Worm (Caenorhabditis elegans) whole organism, L4 larva: ENCODE data around the gene clec-221.

Experiments used
- F10B5.3 ChIP-seq: sonication (generic microtip); optimal IDR thresholded peaks from 2 replicates; lab custom pipeline; 2016; ENCODE audit warnings: mild to moderate bottlenecking, missing genetic modification characterization, missing compliant biosample characterization
- F44E2.7 ChIP-seq: fragments of 200-800 bp; sonication (Bioruptor generic); IDR thresholded peaks from 2 replicates; pipeline ENCODE4 v2.1.2; 2022; ENCODE audit warnings: missing genetic modification characterization, missing compliant biosample characterization
- ZK337.2 ChIP-seq: fragments of 200-800 bp; sonication (Bioruptor generic); IDR thresholded peaks from 2 replicates; pipeline ENCODE4 v1.3.6; 2022; ENCODE audit warnings: missing genetic modification reagents, missing genetic modification characterization, missing compliant biosample characterization
- aha-1 ChIP-seq: fragments of 150-350 bp; peaks from one replicate; lab custom pipeline; 2014; ENCODE audit warnings: missing biosample characterization, missing genetic modification characterization
- ama-1 ChIP-seq: fragments of 150-350 bp; optimal IDR thresholded peaks from 2 replicates; lab custom pipeline; 2014; ENCODE audit warnings: inconsistent platforms, mixed read lengths
- ceh-20 ChIP-seq: fragments of 200-800 bp; sonication (Bioruptor generic); IDR thresholded peaks from 2 replicates; pipeline ENCODE4 v1.3.6; 2022; ENCODE audit warnings: missing genetic modification reagents, missing genetic modification characterization, missing compliant biosample characterization
- ceh-82 ChIP-seq: sonication (generic microtip); optimal IDR thresholded peaks from 2 replicates; lab custom pipeline; 2017; ENCODE audit warnings: missing biosample characterization, missing genetic modification characterization
- cey-2 ChIP-seq: sonication (generic microtip); optimal IDR thresholded peaks from 3 replicates; lab custom pipeline; 2017; ENCODE audit warnings: missing genetic modification characterization, mild to moderate bottlenecking, missing compliant biosample characterization, antibody characterized with exemption, borderline replicate concordance; ENCODE audit not compliant: insufficient read depth
- ctbp-1 ChIP-seq: fragments of 200-800 bp; sonication (Bioruptor generic); IDR thresholded peaks from 2 replicates; pipeline ENCODE4 v1.3.6; 2022; ENCODE audit warnings: missing genetic modification reagents, missing genetic modification characterization, missing compliant biosample characterization
- daf-16 ChIP-seq, 3 experiments: sonication (generic microtip); optimal IDR thresholded peaks; 2 replicates each; lab custom pipeline; 2016 to 2017; ENCODE audit warnings: missing genetic modification characterization in 3 of 3, missing genetic modification reagents in 3 of 3, mild to moderate bottlenecking in 2 of 3, missing compliant biosample characterization in 2 of 3, missing biosample characterization in 1 of 3, moderate library complexity in 1 of 3
- dmd-6 ChIP-seq: fragments of 200-800 bp; sonication (Bioruptor generic); IDR thresholded peaks from 2 replicates; pipeline ENCODE4 v1.3.6; 2022; ENCODE audit warnings: missing genetic modification reagents, missing genetic modification characterization, missing compliant biosample characterization
- dpl-1 ChIP-seq: fragments of 150-350 bp; optimal IDR thresholded peaks from 2 replicates; lab custom pipeline; 2014; ENCODE audit warnings: missing biosample characterization, missing genetic modification reagents, missing genetic modification characterization
- dve-1 ChIP-seq: sonication (generic microtip); optimal IDR thresholded peaks from 2 replicates; lab custom pipeline; 2017; ENCODE audit warnings: antibody characterized with exemption, mild to moderate bottlenecking, missing genetic modification characterization, missing compliant biosample characterization; ENCODE audit not compliant: insufficient read depth
- egl-27 ChIP-seq: sonication (generic microtip); optimal IDR thresholded peaks from 3 replicates; lab custom pipeline; 2017; ENCODE audit warnings: missing biosample characterization, missing genetic modification reagents, missing genetic modification characterization
- egl-43 ChIP-seq: fragments of 200-800 bp; sonication (Bioruptor generic); IDR thresholded peaks from 2 replicates; pipeline ENCODE4 v1.3.6; 2022; ENCODE audit warnings: missing genetic modification reagents, missing genetic modification characterization, missing compliant biosample characterization
- fkh-10 ChIP-seq: fragments of 150-350 bp; optimal IDR thresholded peaks from 2 replicates; lab custom pipeline; 2014; ENCODE audit warnings: missing biosample characterization, missing genetic modification reagents, missing genetic modification characterization
- fos-1 ChIP-seq: fragments of 150-350 bp; optimal IDR thresholded peaks from 2 replicates; lab custom pipeline; 2014; ENCODE audit warnings: missing biosample characterization, missing genetic modification characterization
- hif-1 ChIP-seq, 2 experiments: sonication (generic microtip); optimal IDR thresholded peaks; 2 replicates each; lab custom pipeline; 2016 to 2017; ENCODE audit warnings: missing compliant biosample characterization in 2 of 2, missing genetic modification characterization in 2 of 2, missing genetic modification reagents in 2 of 2, missing genotype in 2 of 2, mild to moderate bottlenecking in 1 of 2
- hlh-11 ChIP-seq: fragments of 200-800 bp; sonication (Bioruptor generic); optimal IDR thresholded peaks from 2 replicates; lab custom pipeline; 2018; ENCODE audit warnings: mild to moderate bottlenecking, missing genetic modification characterization, missing compliant biosample characterization
- hlh-30 ChIP-seq: sonication (generic microtip); optimal IDR thresholded peaks from 2 replicates; lab custom pipeline; 2017; ENCODE audit warnings: antibody characterized with exemption, mild to moderate bottlenecking, missing genetic modification characterization, missing compliant biosample characterization; ENCODE audit not compliant: insufficient read depth
- hmg-1.1 ChIP-seq: fragments of 200-800 bp; sonication (Bioruptor generic); IDR thresholded peaks from 2 replicates; pipeline ENCODE4 v1.3.6; 2022; ENCODE audit warnings: missing genetic modification reagents, missing genetic modification characterization, missing compliant biosample characterization
- lin-38 ChIP-seq: fragments of 200-800 bp; sonication (Bioruptor generic); IDR thresholded peaks from 2 replicates; pipeline ENCODE4 v1.3.6; 2022; ENCODE audit warnings: missing genetic modification reagents, missing genetic modification characterization, missing compliant biosample characterization
- lin-39 ChIP-seq: fragments of 150-350 bp; optimal IDR thresholded peaks from 2 replicates; lab custom pipeline; 2014; ENCODE audit warnings: missing biosample characterization, missing genetic modification reagents, missing genetic modification characterization
- madf-9 ChIP-seq: fragments of 200-800 bp; sonication (Bioruptor generic); conservative IDR thresholded peaks from 2 replicates; pipeline ENCODE4 v1.3.6; 2022; ENCODE audit warnings: missing genetic modification reagents, missing genetic modification characterization, missing compliant biosample characterization
- mdl-1 ChIP-seq, 2 experiments: fragments of 150-350 bp in 1 of 2; sonication (generic microtip) in 1 of 2; optimal IDR thresholded peaks; 2 replicates each; lab custom pipeline; 2014 to 2017; ENCODE audit warnings: missing biosample characterization in 2 of 2, missing genetic modification characterization in 2 of 2
- mxl-2 ChIP-seq: fragments of 200-800 bp; sonication (Bioruptor generic); conservative IDR thresholded peaks from 2 replicates; pipeline ENCODE4 v1.3.6; 2022; ENCODE audit warnings: missing genetic modification reagents, missing genetic modification characterization, missing compliant biosample characterization
- mxl-3 ChIP-seq: fragments of 200-800 bp; sonication (Bioruptor generic); optimal IDR thresholded peaks from 2 replicates; lab custom pipeline; 2018; ENCODE audit warnings: mild to moderate bottlenecking, missing genetic modification characterization, missing compliant biosample characterization
- nhr-10 ChIP-seq: fragments of 150-350 bp; optimal IDR thresholded peaks from 2 replicates; lab custom pipeline; 2014; ENCODE audit warnings: missing biosample characterization, missing genetic modification characterization
- nhr-11 ChIP-seq: fragments of 150-350 bp; optimal IDR thresholded peaks from 2 replicates; lab custom pipeline; 2014; ENCODE audit warnings: missing biosample characterization, missing genetic modification characterization
- nhr-111 ChIP-seq: fragments of 200-800 bp; sonication (Bioruptor generic); optimal IDR thresholded peaks from 2 replicates; lab custom pipeline; 2018; ENCODE audit warnings: mild to moderate bottlenecking, missing genetic modification characterization, missing compliant biosample characterization
- nhr-237 ChIP-seq: sonication (generic microtip); optimal IDR thresholded peaks from 2 replicates; lab custom pipeline; 2017; ENCODE audit warnings: missing biosample characterization, missing genetic modification characterization
- nhr-28 ChIP-seq: fragments of 150-350 bp; optimal IDR thresholded peaks from 2 replicates; lab custom pipeline; 2014; ENCODE audit warnings: missing biosample characterization, missing genetic modification characterization
- nhr-48 ChIP-seq: sonication (generic microtip); optimal IDR thresholded peaks from 2 replicates; lab custom pipeline; 2016; ENCODE audit warnings: mild to moderate bottlenecking, missing genetic modification characterization, missing compliant biosample characterization
- nhr-6 ChIP-seq: fragments of 150-350 bp; optimal IDR thresholded peaks from 2 replicates; lab custom pipeline; 2014; ENCODE audit warnings: missing biosample characterization, missing genetic modification characterization
- nhr-77 ChIP-seq: fragments of 150-350 bp; optimal IDR thresholded peaks from 2 replicates; lab custom pipeline; 2014; ENCODE audit warnings: missing biosample characterization, missing genetic modification characterization
- php-3 ChIP-seq: fragments of 200-800 bp; sonication (Bioruptor generic); IDR thresholded peaks from 2 replicates; pipeline ENCODE4 v1.3.6; 2022; ENCODE audit warnings: missing genetic modification reagents, missing genetic modification characterization, missing compliant biosample characterization
- rbr-2 ChIP-seq: sonication (generic microtip); optimal IDR thresholded peaks from 2 replicates; lab custom pipeline; 2016; ENCODE audit warnings: missing genotype, missing genetic modification characterization, missing compliant biosample characterization
- sdz-12 ChIP-seq: fragments of 200-800 bp; sonication (Bioruptor generic); optimal IDR thresholded peaks from 2 replicates; lab custom pipeline; 2018; ENCODE audit warnings: mild to moderate bottlenecking, missing genetic modification characterization, missing compliant biosample characterization
- snpc-1.2 ChIP-seq: fragments of 200-800 bp; sonication (Bioruptor generic); IDR thresholded peaks from 2 replicates; pipeline ENCODE4 v1.3.6; 2022; ENCODE audit warnings: missing genetic modification reagents, missing genetic modification characterization, missing compliant biosample characterization
- tra-1 ChIP-seq: fragments of 200-800 bp; sonication (Bioruptor generic); IDR thresholded peaks from 2 replicates; pipeline ENCODE4 v1.3.6; 2022; ENCODE audit warnings: missing genetic modification reagents, missing genetic modification characterization, missing compliant biosample characterization
- unc-130 ChIP-seq: sonication (generic microtip); optimal IDR thresholded peaks from 2 replicates; lab custom pipeline; 2016; ENCODE audit warnings: missing genetic modification reagents, missing genetic modification characterization, missing compliant biosample characterization
- unc-62 ChIP-seq, 3 experiments: fragments of 150-350 bp in 1 of 3; sonication (generic microtip); optimal IDR thresholded peaks in 2 of 3; peaks in 1 of 3; 1 replicate in 1 of 3; 2 replicates in 2 of 3; lab custom pipeline; 2014 to 2017; ENCODE audit warnings: missing biosample characterization in 3 of 3, missing genetic modification characterization in 3 of 3, missing genetic modification reagents in 3 of 3, missing genotype in 1 of 3
- zip-2 ChIP-seq: fragments of 150-350 bp; optimal IDR thresholded peaks from 2 replicates; lab custom pipeline; 2014; ENCODE audit warnings: missing biosample characterization, missing genetic modification characterization
- ztf-11 ChIP-seq: fragments of 150-350 bp; optimal IDR thresholded peaks from 2 replicates; lab custom pipeline; 2014; ENCODE audit warnings: missing biosample characterization, missing genetic modification characterization
- ztf-7 ChIP-seq: fragments of 150-350 bp; optimal IDR thresholded peaks from 2 replicates; lab custom pipeline; 2014; ENCODE audit warnings: missing biosample characterization, missing genetic modification characterization

clec-221 gene

ce11 chrV:10940571-10940991 is 13.7 kb downstream of the clec-221 start (continued):
- TF ChIP-seq F10B5.3 (tag; lab: Kevin White, UChicago) (no peak), hmg-1.1 (GFP tag; lab: Robert Waterston, UW) (peak; percentile 55; the same call in 1 of the 2 replicates), F44E2.7 (no peak), ceh-82 (no peak), dpl-1 (GFP tag; lab: Kevin White, UChicago) (peak; percentile 36), egl-27 (tag; lab: Kevin White, UChicago) (no peak), madf-9 (GFP tag; lab: Robert Waterston, UW) (no peak), sdz-12 (GFP tag; lab: Kevin White, UChicago) (no peak), lin-39 (tag; lab: Kevin White, UChicago) (no peak), snpc-1.2 (GFP tag; lab: Robert Waterston, UW) (no peak), nhr-11 (tag; lab: Kevin White, UChicago) (peak; percentile 31), zip-2 (peak; percentile 96), ztf-7 (peak; percentile 91), hif-1 (tag; optimal IDR thresholded peaks at IDR 0.05; lab: Kevin White, UChicago) (peak in 1 of 2 experiments; percentile 51), nhr-77 (tag; lab: Kevin White, UChicago) (peak; percentile 66), nhr-111 (GFP tag; lab: Kevin White, UChicago) (no peak), nhr-10 (peak; percentile 71), cey-2 (tag; lab: Kevin White, UChicago) (peak; percentile 51), fos-1 (tag; lab: Kevin White, UChicago) (no peak), mxl-3 (GFP tag; lab: Kevin White, UChicago) (peak; percentile 75), egl-43 (GFP tag; lab: Robert Waterston, UW) (no peak), ztf-11 (tag; lab: Kevin White, UChicago) (no peak)
- TF ChIP-seq, all 104 proteins: peak for 39

ce11 chrV:10939990-10940570 is 14.2 kb downstream of the clec-221 start:
- TF ChIP-seq mxl-2 (peak; percentile 96), unc-62 (GFP tag; optimal IDR thresholded peaks at IDR 0.05 in 1 of 2; lab: Kevin White, UChicago) (peak in 1 of 2 experiments; percentile 44), unc-62 (tag; optimal IDR thresholded peaks at IDR 0.05; lab: Kevin White, UChicago) (no peak), ceh-20 (peak; percentile 32; the same call in 1 of the 2 replicates), hlh-30 (tag; lab: Kevin White, UChicago) (peak; percentile 80), F10B5.3 (tag; lab: Kevin White, UChicago) (no peak), php-3 (GFP tag; lab: Robert Waterston, UW) (peak; percentile 84), aha-1 (peak; percentile 72), dve-1 (peak; percentile 46), fkh-10 (GFP tag; lab: Kevin White, UChicago) (no peak)

DNA sequence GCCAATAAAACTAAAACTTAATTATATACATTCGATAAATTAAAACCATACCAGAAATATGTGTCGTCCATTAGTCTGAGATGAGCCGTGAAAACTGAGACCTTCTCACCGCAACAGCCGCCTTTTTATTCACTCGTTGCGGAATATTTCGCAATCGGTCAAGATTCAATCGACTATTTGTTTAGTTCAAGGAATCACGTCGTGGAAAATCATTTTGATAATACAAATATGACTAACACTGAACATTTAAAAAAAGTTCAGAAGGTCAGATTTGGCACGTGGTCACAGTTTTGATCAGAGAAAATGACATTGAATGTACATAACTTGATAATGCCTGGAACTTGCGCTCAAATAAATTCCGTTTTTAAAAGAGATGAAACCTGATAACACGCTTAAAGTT is 15.5 kb downstream of the clec-221 start, which contains the start of gene F17C11.11:
Gene F17C11.11 (minus strand): TSS at position 79 of the 400 bp plus-strand sequence.
- TF ChIP-seq hmg-1.1 (GFP tag; lab: Robert Waterston, UW) (no peak), cey-2 (tag; lab: Kevin White, UChicago) (peak; percentile 43), nhr-28 (tag; lab: Kevin White, UChicago) (no peak), F10B5.3 (tag; lab: Kevin White, UChicago) (no peak), ctbp-1 (GFP tag; lab: Robert Waterston, UW) (no peak), rbr-2 (no peak), unc-130 (GFP tag; lab: Kevin White, UChicago) (no peak), aha-1 (peak; percentile 83), nhr-237 (tag; lab: Kevin White, UChicago) (no peak), nhr-6 (tag; lab: Kevin White, UChicago) (peak; percentile 36), dmd-6 (GFP tag; lab: Robert Waterston, UW) (peak; percentile 77), ama-1 (lab: Kevin White, UChicago) (no peak), ZK337.2 (GFP tag; lab: Robert Waterston, UW) (no peak), zip-2 (peak; percentile 96), lin-38 (GFP tag; lab: Robert Waterston, UW) (no peak; the same call in 1 of the 2 replicates), nhr-10 (no peak), ztf-7 (peak; percentile 76), hlh-30 (tag; lab: Kevin White, UChicago) (peak; percentile 75), dve-1 (peak; percentile 88), dpl-1 (GFP tag; lab: Kevin White, UChicago) (no peak), daf-16 (GFP tag; optimal IDR thresholded peaks at IDR 0.05; lab: Kevin White, UChicago) (no peak), daf-16 (tag; optimal IDR thresholded peaks at IDR 0.05; lab: Kevin White, UChicago) (peak; percentile 77), lin-39 (tag; lab: Kevin White, UChicago) (no peak), hlh-11 (peak; percentile 63), mdl-1 (tag; optimal IDR thresholded peaks at IDR 0.05; lab: Kevin White, UChicago) (peak in 1 of 2 experiments; percentile 44), tra-1 (GFP tag; lab: Robert Waterston, UW) (0 out of 2 replicates have a peak, but pooled peaks have one; percentile 9), nhr-48 (tag; lab: Kevin White, UChicago) (peak; percentile 24)
